Fruit fly (Drosophila melanogaster): ENCODE data around the gene GILT1.
A peak's percentile ranks its signal among the peaks of the same experiment; 100 is the strongest.

The GILT1 gene

DNA sequence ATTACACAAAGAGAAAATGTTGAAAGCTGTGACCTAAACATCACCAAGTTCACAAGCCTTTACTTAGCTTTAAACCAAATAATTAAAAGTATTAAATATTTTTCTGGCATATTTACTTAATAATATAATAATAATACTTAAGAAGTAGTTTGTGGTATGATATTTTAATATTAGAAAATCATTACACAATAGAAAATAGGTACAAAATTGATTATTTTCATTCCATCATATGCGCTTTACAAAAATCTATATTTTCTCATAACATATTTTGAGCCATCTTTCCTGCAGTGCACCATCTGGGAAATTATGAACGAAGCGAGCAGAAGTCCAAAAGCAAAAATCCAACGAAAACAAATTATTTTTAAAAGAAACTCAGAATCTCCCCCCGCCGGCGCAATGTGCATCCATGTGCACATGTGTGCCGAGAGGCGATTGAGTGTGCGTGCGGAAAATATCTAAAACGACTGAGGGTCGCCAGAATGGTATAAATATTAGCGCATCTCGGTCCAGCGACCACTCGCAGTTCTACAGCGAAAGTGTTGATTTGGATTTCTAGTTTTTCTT, 23.9 kb upstream of the GILT1 start, which contains the start of gene Act87E (continued):
- TF ChIP-seq ind (GFP tag; optimal IDR thresholded peaks at IDR 0.05) (peak; percentile 42), gem (tag; optimal IDR thresholded peaks at IDR 0.05) (peak; percentile 87), CG10979 (tag; optimal IDR thresholded peaks at IDR 0.05) (peak; percentile 89), CG9727 (GFP tag; optimal IDR thresholded peaks at IDR 0.05) (peak; percentile 82), Hr51 (GFP tag; optimal IDR thresholded peaks at IDR 0.05) (peak in 1 of 2 experiments; percentile 81), D19A (tag; optimal IDR thresholded peaks at IDR 0.05) (peak; percentile 81), fd3F (GFP tag; optimal IDR thresholded peaks at IDR 0.05) (peak; percentile 52), zf30C (GFP tag; optimal IDR thresholded peaks at IDR 0.05) (peak; percentile 80), CG9817 (tag; optimal IDR thresholded peaks at IDR 0.05) (peak; percentile 34), CG18262 (tag; optimal IDR thresholded peaks at IDR 0.05) (peak; percentile 90), Rfx (GFP tag; IDR thresholded peaks at IDR 0.05) (0 out of 2 replicates have a peak, but pooled peaks have one; percentile 10), CG2202 (tag; optimal IDR thresholded peaks at IDR 0.05) (peak; percentile 42), CG12942 (GFP tag; optimal IDR thresholded peaks at IDR 0.05) (peak; percentile 42), kah (GFP tag; optimal IDR thresholded peaks at IDR 0.05) (peak; percentile 33), CG16815 (GFP tag; optimal IDR thresholded peaks at IDR 0.05) (peak; percentile 54), chn (GFP tag; optimal IDR thresholded peaks at IDR 0.05) (peak; percentile 0), grau (tag; optimal IDR thresholded peaks at IDR 0.05) (peak; percentile 82), HHEX (GFP tag; optimal IDR thresholded peaks at IDR 0.05) (peak; percentile 29), CG2875 (GFP tag; optimal IDR thresholded peaks at IDR 0.05) (peak; percentile 41), slp2 (GFP tag; optimal IDR thresholded peaks at IDR 0.05) (no peak), CG12391 (tag; optimal IDR thresholded peaks at IDR 0.05) (peak; percentile 76), dysf (GFP tag; IDR thresholded peaks at IDR 0.05) (peak; percentile 65; the same call in 2 of the 3 replicates), CG17359 (tag; optimal IDR thresholded peaks at IDR 0.05) (peak; percentile 64), sens (GFP tag) (peak; percentile 73), tio (GFP tag; optimal IDR thresholded peaks at IDR 0.05) (peak; percentile 65), CG15269 (tag; optimal IDR thresholded peaks at IDR 0.05) (peak; percentile 69), dan (GFP tag; IDR thresholded peaks at IDR 0.05) (no peak), CG17186 (GFP tag; optimal IDR thresholded peaks at IDR 0.05) (no peak), run (tag; optimal IDR thresholded peaks at IDR 0.05) (peak; percentile 37), H2.0 (GFP tag; IDR thresholded peaks at IDR 0.05) (peak; percentile 32; the same call in 1 of the 2 replicates), CG6254 (GFP tag; optimal IDR thresholded peaks at IDR 0.05) (peak; percentile 65), CG7839 (tag; optimal IDR thresholded peaks at IDR 0.05) (peak; percentile 78), CG6654 (GFP tag; optimal IDR thresholded peaks at IDR 0.05) (peak; percentile 14), oc (tag; optimal IDR thresholded peaks at IDR 0.05) (peak; percentile 19), CG31224 (GFP tag; IDR thresholded peaks at IDR 0.05) (0 out of 2 replicates have a peak, but pooled peaks have one; percentile 8), Hr3 (GFP tag; optimal IDR thresholded peaks at IDR 0.05) (peak; percentile 67), klu (GFP tag; IDR thresholded peaks at IDR 0.05) (no peak), CG17385 (GFP tag; optimal IDR thresholded peaks at IDR 0.05) (peak; percentile 54), jigr1 (GFP tag; IDR thresholded peaks at IDR 0.05) (no peak), bsh (GFP tag; optimal IDR thresholded peaks at IDR 0.05) (peak in 1 of 2 experiments; percentile 68)

DNA sequence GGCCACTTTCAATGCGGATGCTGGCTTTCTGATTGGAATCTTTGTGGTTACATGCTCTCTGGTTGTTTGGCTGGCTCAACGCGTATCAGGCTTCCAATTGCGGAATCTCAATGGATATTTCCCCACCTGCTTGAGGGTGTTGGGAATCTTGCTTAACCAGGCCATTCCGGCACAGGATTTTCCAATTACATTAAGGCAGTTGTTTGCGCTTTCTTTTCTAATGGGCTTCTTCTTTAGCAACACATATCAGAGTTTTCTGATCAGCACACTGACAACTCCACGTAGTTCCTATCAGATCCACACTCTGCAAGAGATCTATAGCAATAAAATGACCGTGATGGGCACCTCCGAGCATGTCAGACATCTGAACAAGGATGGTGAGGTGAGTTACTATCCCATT, 20.5 kb upstream of the GILT1 start:
- no peak for TF ChIP-seq Sin3A (optimal IDR thresholded peaks at IDR 0.05)
- no peak for TF ChIP-seq toy (GFP tag; IDR thresholded peaks at IDR 0.05)
- no peak for TF ChIP-seq eyg (GFP tag; optimal IDR thresholded peaks at IDR 0.05)
- no peak for TF ChIP-seq mam (GFP tag; optimal IDR thresholded peaks at IDR 0.05)
- no peak for TF ChIP-seq Atf3 (GFP tag; optimal IDR thresholded peaks at IDR 0.05)
- TF ChIP-seq Elba2 (GFP tag; optimal IDR thresholded peaks at IDR 0.05) = peak; percentile 44
- TF ChIP-seq crol (GFP tag; IDR thresholded peaks at IDR 0.05) = no peak
- no peak for TF ChIP-seq odd (GFP tag; optimal IDR thresholded peaks at IDR 0.05)
- TF ChIP-seq cas (GFP tag; IDR thresholded peaks at IDR 0.05) = no peak
- TF ChIP-seq insv (GFP tag; optimal IDR thresholded peaks at IDR 0.05) = peak in 1 of 2 experiments; percentile 92
- TF ChIP-seq Bgb (GFP tag; IDR thresholded peaks at IDR 0.05; ENCODE audit: partially characterized antibody) = no peak
